Fruit fly (Drosophila melanogaster) whole organism, embryonic: ENCODE measurements around the gene CG13721.

Experiments
- Adf1 ChIP-seq: fragments of 200-800 bp; sonication (Bioruptor generic); IDR thresholded peaks from 2 replicates; pipeline ENCODE4 v1.3.6; 2022; ENCODE audit warnings: missing biosample characterization, missing genetic modification characterization
- Atf6 ChIP-seq: fragments of 200-800 bp; sonication (Bioruptor generic); IDR thresholded peaks from 2 replicates; pipeline ENCODE4 v1.3.6; 2022; ENCODE audit warnings: missing biosample characterization, missing genetic modification characterization
- Blimp-1 ChIP-seq: fragments of 200-800 bp; sonication (Bioruptor generic); optimal IDR thresholded peaks from 3 replicates; lab custom pipeline; 2018; ENCODE audit warnings: missing biosample characterization, missing genetic modification characterization, mild to moderate bottlenecking, moderate library complexity, missing genetic modification reagents
- C15 ChIP-seq: fragments of 200-800 bp; sonication (Bioruptor generic); IDR thresholded peaks from 3 replicates; pipeline ENCODE4 v1.3.6; 2022; ENCODE audit warnings: missing biosample characterization, missing genetic modification characterization
- CG10431 ChIP-seq: fragments of 200-800 bp; sonication (Bioruptor generic); optimal IDR thresholded peaks from 3 replicates; lab custom pipeline; 2018; ENCODE audit warnings: missing biosample characterization, mild to moderate bottlenecking, missing genetic modification characterization
- CG13296 ChIP-seq: fragments of 200-800 bp; sonication (Bioruptor generic); optimal IDR thresholded peaks from 3 replicates; lab custom pipeline; 2018; ENCODE audit warnings: missing biosample characterization, mild to moderate bottlenecking, missing genetic modification characterization
- CG13775 ChIP-seq: fragments of 200-800 bp; sonication (Bioruptor generic); optimal IDR thresholded peaks from 3 replicates; lab custom pipeline; 2017; ENCODE audit warnings: missing biosample characterization, mild to moderate bottlenecking, missing genetic modification characterization
- CG14014 ChIP-seq: fragments of 200-800 bp; sonication (Bioruptor generic); IDR thresholded peaks from 2 replicates; pipeline ENCODE4 v1.3.6; 2022; ENCODE audit warnings: missing biosample characterization, missing genetic modification characterization
- CG14860 ChIP-seq: fragments of 200-800 bp; sonication (Bioruptor generic); IDR thresholded peaks from 3 replicates; pipeline ENCODE4 v1.3.6; 2022; ENCODE audit warnings: missing biosample characterization, missing genetic modification characterization; ENCODE audit not compliant: partially characterized antibody
- CG16813 ChIP-seq: fragments of 200-800 bp; sonication (Bioruptor generic); IDR thresholded peaks from 3 replicates; pipeline ENCODE4 v1.3.6; 2022; ENCODE audit warnings: missing biosample characterization, missing genetic modification characterization; ENCODE audit not compliant: partially characterized antibody
- CG18011 ChIP-seq: fragments of 200-800 bp; sonication (Bioruptor generic); optimal IDR thresholded peaks from 2 replicates; lab custom pipeline; 2017; ENCODE audit warnings: missing biosample characterization, missing genetic modification characterization, mild to moderate bottlenecking, moderate library complexity, missing genotype
- CG3163 ChIP-seq: fragments of 200-800 bp; sonication (Bioruptor generic); optimal IDR thresholded peaks from 3 replicates; lab custom pipeline; 2016; ENCODE audit warnings: missing biosample characterization, missing genetic modification characterization
- CG34422 ChIP-seq: fragments of 200-800 bp; sonication (Bioruptor generic); IDR thresholded peaks from 3 replicates; pipeline ENCODE4 v1.3.6; 2022; ENCODE audit warnings: missing biosample characterization, missing genetic modification characterization
- CG3847 ChIP-seq: fragments of 200-800 bp; sonication (Bioruptor generic); IDR thresholded peaks from 2 replicates; pipeline ENCODE4 v1.3.6; 2022; ENCODE audit warnings: missing biosample characterization, missing genetic modification characterization
- CG4707 ChIP-seq: fragments of 200-800 bp; sonication (Bioruptor generic); optimal IDR thresholded peaks from 2 replicates; lab custom pipeline; 2018; ENCODE audit warnings: missing biosample characterization, mild to moderate bottlenecking, missing genetic modification characterization, moderate library complexity
- CG9727 ChIP-seq: fragments of 200-800 bp; sonication (Bioruptor generic); optimal IDR thresholded peaks from 3 replicates; lab custom pipeline; 2017; ENCODE audit warnings: missing biosample characterization, mild to moderate bottlenecking, missing genetic modification characterization
- Dbx ChIP-seq: fragments of 200-800 bp; sonication (Bioruptor generic); IDR thresholded peaks from 3 replicates; pipeline ENCODE4 v1.3.6; 2022; ENCODE audit warnings: missing biosample characterization, missing genetic modification characterization
- Dref ChIP-seq: fragments of 200-800 bp; sonication (Bioruptor generic); IDR thresholded peaks from 2 replicates; pipeline ENCODE4 v1.3.6; 2022; ENCODE audit warnings: missing biosample characterization, missing genetic modification characterization
- E2f1 ChIP-seq: fragments of 200-800 bp; sonication (Bioruptor generic); IDR thresholded peaks from 2 replicates; pipeline ENCODE4 v1.3.6; 2022; ENCODE audit warnings: missing biosample characterization, missing genetic modification characterization
- H15 ChIP-seq: fragments of 200-800 bp; sonication (Bioruptor generic); IDR thresholded peaks from 3 replicates; pipeline ENCODE4 v1.3.6; 2022; ENCODE audit warnings: missing biosample characterization, missing genetic modification characterization
- H2.0 ChIP-seq: fragments of 200-800 bp; sonication (Bioruptor generic); IDR thresholded peaks from 2 replicates; pipeline ENCODE4 v1.3.6; 2022; ENCODE audit warnings: missing biosample characterization, missing genetic modification characterization
- Kr ChIP-seq: fragments of 200-800 bp; sonication (Bioruptor generic); optimal IDR thresholded peaks from 2 replicates; lab custom pipeline; 2017; ENCODE audit warnings: missing biosample characterization, mild to moderate bottlenecking, missing genetic modification characterization
- Lhr ChIP-seq: fragments of 200-800 bp; sonication (Bioruptor generic); optimal IDR thresholded peaks from 3 replicates; lab custom pipeline; 2017; ENCODE audit warnings: mild to moderate bottlenecking, missing biosample characterization, missing genetic modification reagents, missing genetic modification characterization
- Lim3 ChIP-seq: fragments of 200-800 bp; sonication (Bioruptor generic); IDR thresholded peaks from 2 replicates; pipeline ENCODE4 v1.3.6; 2022; ENCODE audit warnings: missing biosample characterization, missing genetic modification characterization
- Lpt ChIP-seq: fragments of >200 bp; optimal IDR thresholded peaks from 2 replicates; lab custom pipeline; 2018; ENCODE audit warnings: missing biosample characterization, missing genetic modification characterization
- Mes4 ChIP-seq: fragments of 200-800 bp; sonication (Bioruptor generic); optimal IDR thresholded peaks from 2 replicates; lab custom pipeline; 2016; ENCODE audit warnings: missing biosample characterization, missing genetic modification characterization
- Rx ChIP-seq: fragments of 200-800 bp; sonication (Bioruptor generic); IDR thresholded peaks from 2 replicates; pipeline ENCODE4 v1.3.6; 2022; ENCODE audit warnings: missing biosample characterization, missing genetic modification characterization
- Tbp ChIP-seq: fragments of >200 bp; optimal IDR thresholded peaks from 2 replicates; lab custom pipeline; 2018; ENCODE audit warnings: missing biosample characterization, missing genetic modification characterization
- abd-A ChIP-seq: fragments of 200-800 bp; sonication (Bioruptor generic); optimal IDR thresholded peaks from 3 replicates; lab custom pipeline; 2019; ENCODE audit warnings: missing biosample characterization, mild to moderate bottlenecking, missing genetic modification characterization, moderate library complexity
- cg ChIP-seq: fragments of 200-800 bp; sonication (Bioruptor generic); optimal IDR thresholded peaks from 3 replicates; lab custom pipeline; 2019; ENCODE audit warnings: missing biosample characterization, mild to moderate bottlenecking, missing genetic modification characterization, moderate library complexity
- chm ChIP-seq: fragments of 200-800 bp; sonication (Bioruptor generic); IDR thresholded peaks from 2 replicates; pipeline ENCODE4 v1.3.6; 2022; ENCODE audit warnings: missing biosample characterization, missing genetic modification characterization
- corto ChIP-seq: fragments of 200-800 bp; sonication (Bioruptor generic); optimal IDR thresholded peaks from 2 replicates; lab custom pipeline; 2016; ENCODE audit warnings: missing biosample characterization, mild to moderate bottlenecking, missing genetic modification characterization, moderate library complexity
- dati ChIP-seq: fragments of 200-800 bp; sonication (Bioruptor generic); IDR thresholded peaks from 2 replicates; pipeline ENCODE4 v1.3.6; 2022; ENCODE audit warnings: missing biosample characterization, missing genetic modification characterization
- fd102C ChIP-seq: fragments of 200-800 bp; sonication (Bioruptor generic); optimal IDR thresholded peaks from 2 replicates; lab custom pipeline; 2018; ENCODE audit warnings: missing biosample characterization, mild to moderate bottlenecking, missing genetic modification characterization, moderate library complexity
- fd96Cb ChIP-seq: fragments of 200-800 bp; sonication (Bioruptor generic); optimal IDR thresholded peaks from 2 replicates; lab custom pipeline; 2018; ENCODE audit warnings: missing biosample characterization, mild to moderate bottlenecking, missing genetic modification characterization, moderate library complexity
- ftz-f1 ChIP-seq: fragments of 200-800 bp; sonication (Bioruptor generic); optimal IDR thresholded peaks from 2 replicates; lab custom pipeline; 2016; ENCODE audit warnings: missing biosample characterization, missing genetic modification characterization
- gcm ChIP-seq: fragments of 200-800 bp; sonication (Bioruptor generic); optimal IDR thresholded peaks from 2 replicates; lab custom pipeline; 2019; ENCODE audit warnings: missing biosample characterization, mild to moderate bottlenecking, missing genetic modification characterization, moderate library complexity
- gcm2 ChIP-seq: fragments of 200-800 bp; sonication (Bioruptor generic); optimal IDR thresholded peaks from 2 replicates; lab custom pipeline; 2016; ENCODE audit warnings: missing biosample characterization, missing genetic modification characterization
- ham ChIP-seq: fragments of 200-800 bp; sonication (Bioruptor generic); IDR thresholded peaks from 2 replicates; pipeline ENCODE4 v1.3.6; 2022; ENCODE audit warnings: missing biosample characterization, missing genetic modification characterization
- jigr1 ChIP-seq: fragments of 200-800 bp; sonication (Bioruptor generic); IDR thresholded peaks from 3 replicates; pipeline ENCODE4 v1.3.6; 2022; ENCODE audit warnings: missing biosample characterization, missing genetic modification characterization
- mam ChIP-seq: fragments of 200-800 bp; sonication (Bioruptor generic); optimal IDR thresholded peaks from 3 replicates; lab custom pipeline; 2016; ENCODE audit warnings: missing biosample characterization, missing genetic modification characterization
- mirr ChIP-seq: fragments of 200-800 bp; sonication (Bioruptor generic); optimal IDR thresholded peaks from 3 replicates; lab custom pipeline; 2018; ENCODE audit warnings: missing biosample characterization, mild to moderate bottlenecking, missing genetic modification characterization
- nom ChIP-seq: fragments of 200-800 bp; sonication (Bioruptor generic); optimal IDR thresholded peaks from 2 replicates; lab custom pipeline; 2017; ENCODE audit warnings: missing biosample characterization, missing genetic modification characterization, mild to moderate bottlenecking, moderate library complexity, missing genetic modification reagents
- sd ChIP-seq: fragments of 200-800 bp; sonication (Bioruptor generic); optimal IDR thresholded peaks from 3 replicates; lab custom pipeline; 2018; ENCODE audit warnings: missing biosample characterization, mild to moderate bottlenecking, missing genetic modification characterization, moderate library complexity
- sob ChIP-seq: fragments of 200-800 bp; sonication (Bioruptor generic); IDR thresholded peaks from 2 replicates; pipeline ENCODE4 v1.3.6; 2022; ENCODE audit warnings: missing biosample characterization, missing genetic modification characterization
- sqz ChIP-seq: fragments of 200-800 bp; sonication (Bioruptor generic); optimal IDR thresholded peaks from 3 replicates; lab custom pipeline; 2018; ENCODE audit warnings: missing biosample characterization, mild to moderate bottlenecking, missing genetic modification characterization
- tio ChIP-seq: fragments of 200-800 bp; sonication (Bioruptor generic); optimal IDR thresholded peaks from 2 replicates; lab custom pipeline; 2017; ENCODE audit warnings: missing biosample characterization, missing genetic modification characterization, inconsistent platforms
- vfl ChIP-seq: fragments of 200-800 bp; sonication (Bioruptor generic); optimal IDR thresholded peaks from 2 replicates; lab custom pipeline; 2016; ENCODE audit warnings: missing biosample characterization, missing genetic modification characterization
- zen2 ChIP-seq: fragments of 200-800 bp; sonication (Bioruptor generic); IDR thresholded peaks from 3 replicates; pipeline ENCODE4 v1.3.6; 2022; ENCODE audit warnings: missing biosample characterization, missing genetic modification characterization; ENCODE audit not compliant: partially characterized antibody

Gene CG13721

DNA sequence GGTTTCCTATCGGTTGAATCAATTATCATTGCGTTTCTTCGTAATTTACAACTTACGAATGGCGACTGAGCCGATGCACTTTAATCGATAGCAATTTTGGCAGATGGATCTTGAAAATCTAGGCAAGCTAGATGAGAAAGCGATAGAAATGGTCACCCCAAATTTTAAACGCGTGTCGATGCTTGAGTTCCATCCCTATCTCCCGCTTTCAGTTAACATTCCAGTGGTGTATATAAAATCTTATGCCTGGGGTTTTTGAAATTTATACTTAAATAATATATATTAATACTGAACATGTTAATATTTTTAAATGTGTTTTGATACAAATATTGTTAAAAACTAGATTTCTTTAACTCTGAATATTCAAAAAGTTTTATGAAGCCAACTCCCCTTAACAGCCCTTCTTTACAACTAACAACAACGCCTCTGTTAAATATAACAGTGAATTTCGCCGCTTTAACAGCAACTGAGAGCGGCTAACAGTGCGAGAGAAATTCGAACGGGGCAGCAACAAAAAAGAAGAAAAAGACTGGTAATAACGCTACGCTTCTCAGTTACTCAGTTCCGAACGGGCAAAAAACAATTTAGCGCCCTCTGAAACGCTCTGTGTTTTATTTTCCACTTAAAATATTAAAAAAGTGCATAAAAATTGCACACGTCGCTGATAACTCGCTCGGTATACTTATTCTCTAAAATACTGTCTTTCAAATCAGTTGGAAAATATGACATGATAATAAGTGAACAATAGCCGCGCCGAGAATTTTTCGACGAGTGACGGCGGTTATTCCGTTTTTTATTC is 44.2 kb upstream of the CG13721 start, which contains the start of gene CG11357 (continued):
- TF ChIP-seq mam (GFP tag; lab: Kevin White, UChicago) = peak; percentile 86
- TF ChIP-seq CG14860 (GFP tag; lab: Robert Waterston, UW) = peak; percentile 69
- TF ChIP-seq corto (GFP tag; lab: Kevin White, UChicago) = peak; percentile 89
- TF ChIP-seq sob (GFP tag; lab: Robert Waterston, UW) = peak; percentile 99
- TF ChIP-seq CG16813 (GFP tag; lab: Robert Waterston, UW) = peak; percentile 72
- peak; percentile 97 for TF ChIP-seq C15 (GFP tag; lab: Robert Waterston, UW)
- TF ChIP-seq H2.0 (GFP tag; lab: Robert Waterston, UW) = peak; percentile 98
- TF ChIP-seq Adf1 (GFP tag; lab: Robert Waterston, UW) = peak; percentile 87
- peak; percentile 97 for TF ChIP-seq sd (tag; lab: Kevin White, UChicago)
- TF ChIP-seq Mes4 = peak; percentile 43
- peak; percentile 99 for TF ChIP-seq CG34422 (GFP tag; lab: Robert Waterston, UW)
- no peak for TF ChIP-seq cg
- TF ChIP-seq CG10431 (GFP tag; lab: Kevin White, UChicago) = peak; percentile 96
- peak; percentile 87 for TF ChIP-seq abd-A (tag; lab: Kevin White, UChicago)
- peak; percentile 88 for TF ChIP-seq mirr
- TF ChIP-seq H15 (GFP tag; lab: Robert Waterston, UW) = peak; percentile 99
- TF ChIP-seq Blimp-1 (GFP tag; lab: Kevin White, UChicago) = peak; percentile 98
- peak; percentile 75 for TF ChIP-seq fd102C (GFP tag; lab: Kevin White, UChicago)
- TF ChIP-seq E2f1 (GFP tag; lab: Robert Waterston, UW) = peak; percentile 99
- peak; percentile 98 for TF ChIP-seq sqz
- TF ChIP-seq CG14014 (GFP tag; lab: Robert Waterston, UW) = peak; percentile 99
- peak; percentile 51 for TF ChIP-seq CG3163 (GFP tag; lab: Kevin White, UChicago)
- no peak for TF ChIP-seq Kr (GFP tag; lab: Kevin White, UChicago)
- peak; percentile 98 for TF ChIP-seq chm (GFP tag; lab: Robert Waterston, UW)
- TF ChIP-seq Lim3 (GFP tag; lab: Robert Waterston, UW) = peak; percentile 91
- TF ChIP-seq Dref = peak; percentile 69
- TF ChIP-seq jigr1 (GFP tag; lab: Robert Waterston, UW) = peak; percentile 96
- peak; percentile 99 for TF ChIP-seq Dbx (GFP tag; lab: Robert Waterston, UW)
- no peak for TF ChIP-seq Lpt (GFP tag; lab: Kevin White, UChicago)
- TF ChIP-seq nom = peak; percentile 98
- TF ChIP-seq gcm (GFP tag; lab: Kevin White, UChicago) = peak; percentile 99
- peak; percentile 95 for TF ChIP-seq ham (GFP tag; lab: Robert Waterston, UW)
- peak; percentile 98 for TF ChIP-seq CG3847
- TF ChIP-seq Tbp (GFP tag; lab: Kevin White, UChicago) = no peak
- peak; percentile 99 for TF ChIP-seq Atf6
- peak; percentile 83 for TF ChIP-seq Lhr (GFP tag; lab: Kevin White, UChicago)
- peak; percentile 90 for TF ChIP-seq vfl (GFP tag; lab: Kevin White, UChicago)
- peak; percentile 69 for TF ChIP-seq zen2 (GFP tag; lab: Robert Waterston, UW)
- peak; percentile 45 for TF ChIP-seq ftz-f1
- TF ChIP-seq CG13775 (GFP tag; lab: Kevin White, UChicago) = peak; percentile 97
- peak; percentile 95 for TF ChIP-seq CG4707 (GFP tag; lab: Kevin White, UChicago)
- peak; percentile 96 for TF ChIP-seq dati
- peak; percentile 95 for TF ChIP-seq tio
- peak; percentile 96 for TF ChIP-seq Rx (GFP tag; lab: Robert Waterston, UW)
- TF ChIP-seq CG13296 (GFP tag; lab: Kevin White, UChicago) = peak; percentile 99
- peak; percentile 89 for TF ChIP-seq CG18011 (GFP tag; lab: Kevin White, UChicago)
- peak; percentile 99 for TF ChIP-seq CG9727 (GFP tag; lab: Kevin White, UChicago)
- TF ChIP-seq gcm2 (GFP tag; lab: Kevin White, UChicago) = peak; percentile 39
- TF ChIP-seq fd96Cb (tag; lab: Kevin White, UChicago) = peak; percentile 98
